Worm (Caenorhabditis elegans): Measurements from ENCODE around the gene ZK512.1.

DNA sequence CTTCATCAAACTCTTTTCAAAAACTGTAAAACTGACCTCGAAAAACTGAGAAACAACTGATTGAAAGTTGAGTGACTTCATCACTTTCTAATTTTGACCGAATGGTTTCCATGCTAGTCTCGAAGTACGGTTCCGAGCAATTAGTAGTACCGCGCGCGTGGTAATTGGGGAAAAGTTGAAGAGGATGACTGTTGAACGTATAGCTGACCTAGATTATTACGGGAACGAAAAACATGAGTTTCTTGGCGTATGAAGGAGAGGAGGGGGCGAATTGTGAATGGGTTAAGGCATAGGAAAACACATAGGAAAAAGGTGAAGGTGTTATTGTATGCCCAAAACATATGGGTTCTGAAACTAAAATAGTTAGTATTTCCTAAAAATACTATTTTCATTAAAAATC is 46.8 kb downstream of the ZK512.1 start, which contains the start of gene ptr-9:
- TF ChIP-seq egl-18 (GFP tag; IDR thresholded peaks at IDR 0.05) = no peak
- no peak for TF ChIP-seq ztf-26 (tag; optimal IDR thresholded peaks at IDR 0.05)
